Fruit fly (Drosophila melanogaster) whole organism, embryonic: ENCODE measurements around the gene CG11999.

Experiments
- ATbp ChIP-seq: fragments of 200-800 bp; sonication (Bioruptor generic); optimal IDR thresholded peaks from 2 replicates; lab custom pipeline; 2017; ENCODE audit warnings: missing biosample characterization, mild to moderate bottlenecking, missing genetic modification characterization, missing genetic modification reagents
- Atf-2 ChIP-seq: fragments of 200-800 bp; sonication (Bioruptor generic); optimal IDR thresholded peaks from 2 replicates; lab custom pipeline; 2016; ENCODE audit warnings: missing biosample characterization, missing genetic modification characterization
- CG10543 ChIP-seq: fragments of 200-800 bp; sonication (Bioruptor generic); optimal IDR thresholded peaks from 3 replicates; lab custom pipeline; 2017; ENCODE audit warnings: missing biosample characterization, mild to moderate bottlenecking, missing genetic modification characterization, moderate library complexity
- CG11695 ChIP-seq: fragments of 200-800 bp; sonication (Bioruptor generic); IDR thresholded peaks from 3 replicates; pipeline ENCODE4 v1.3.6; 2022; ENCODE audit warnings: missing biosample characterization, missing genetic modification characterization
- CG12744 ChIP-seq: fragments of 200-800 bp; sonication (Bioruptor generic); optimal IDR thresholded peaks from 2 replicates; lab custom pipeline; 2016; ENCODE audit warnings: missing biosample characterization, missing genetic modification characterization
- CG13296 ChIP-seq: fragments of 200-800 bp; sonication (Bioruptor generic); optimal IDR thresholded peaks from 3 replicates; lab custom pipeline; 2018; ENCODE audit warnings: missing biosample characterization, mild to moderate bottlenecking, missing genetic modification characterization
- CG13775 ChIP-seq: fragments of 200-800 bp; sonication (Bioruptor generic); optimal IDR thresholded peaks from 3 replicates; lab custom pipeline; 2017; ENCODE audit warnings: missing biosample characterization, mild to moderate bottlenecking, missing genetic modification characterization
- CG1792 ChIP-seq: fragments of 200-800 bp; sonication (Bioruptor generic); optimal IDR thresholded peaks from 2 replicates; lab custom pipeline; 2016; ENCODE audit warnings: missing biosample characterization, missing genetic modification characterization
- CG30431 ChIP-seq: fragments of 200-800 bp; sonication (Bioruptor generic); optimal IDR thresholded peaks from 2 replicates; lab custom pipeline; 2017; ENCODE audit warnings: missing biosample characterization, missing genetic modification characterization
- CG32772 ChIP-seq: fragments of 200-800 bp; sonication (Bioruptor generic); IDR thresholded peaks from 2 replicates; pipeline ENCODE4 v1.3.6; 2022; ENCODE audit warnings: missing biosample characterization, missing genetic modification characterization
- CG33213 ChIP-seq: fragments of 200-800 bp; sonication (Bioruptor generic); optimal IDR thresholded peaks from 3 replicates; lab custom pipeline; 2016; ENCODE audit warnings: missing biosample characterization, missing genetic modification characterization
- CG4730 ChIP-seq: fragments of 200-800 bp; sonication (Bioruptor generic); IDR thresholded peaks from 2 replicates; pipeline ENCODE4 v1.3.6; 2022; ENCODE audit warnings: missing biosample characterization, missing genetic modification characterization
- CG6854 ChIP-seq: fragments of 200-800 bp; sonication (Bioruptor generic); optimal IDR thresholded peaks from 3 replicates; lab custom pipeline; 2017; ENCODE audit warnings: missing biosample characterization, mild to moderate bottlenecking, missing genetic modification characterization
- CG7271 ChIP-seq: fragments of 200-800 bp; sonication (Bioruptor generic); optimal IDR thresholded peaks from 2 replicates; lab custom pipeline; 2018; ENCODE audit warnings: missing biosample characterization, mild to moderate bottlenecking, missing genetic modification characterization, moderate library complexity
- CG7556 ChIP-seq: fragments of 200-800 bp; sonication (Bioruptor generic); optimal IDR thresholded peaks from 2 replicates; lab custom pipeline; 2017; ENCODE audit warnings: missing biosample characterization, mild to moderate bottlenecking, missing genetic modification characterization
- CG8478 ChIP-seq: fragments of >200 bp; optimal IDR thresholded peaks from 2 replicates; lab custom pipeline; 2018
- Dfd ChIP-seq, 2 experiments: fragments of >200 bp; optimal IDR thresholded peaks; 2 replicates each; lab custom pipeline; 2017; ENCODE audit warnings: missing biosample characterization in 2 of 2, missing genetic modification characterization in 2 of 2
- Dip2 ChIP-seq: fragments of 200-800 bp; sonication (Bioruptor generic); IDR thresholded peaks from 2 replicates; pipeline ENCODE4 v1.3.6; 2022; ENCODE audit warnings: missing biosample characterization, missing genetic modification characterization
- E2f1 ChIP-seq: fragments of 200-800 bp; sonication (Bioruptor generic); IDR thresholded peaks from 2 replicates; pipeline ENCODE4 v1.3.6; 2022; ENCODE audit warnings: missing biosample characterization, missing genetic modification characterization
- Eip74EF ChIP-seq, 2 experiments: fragments of 200-800 bp in 1 of 2; fragments of >200 bp in 1 of 2; sonication (Bioruptor generic) in 1 of 2; optimal IDR thresholded peaks; 2 replicates each; lab custom pipeline; 2017 to 2019; ENCODE audit warnings: missing biosample characterization in 2 of 2, missing genetic modification characterization in 2 of 2, mild to moderate bottlenecking in 1 of 2, moderate library complexity in 1 of 2
- HLHmδ ChIP-seq: fragments of 200-800 bp; sonication (Bioruptor generic); optimal IDR thresholded peaks from 2 replicates; lab custom pipeline; 2018; ENCODE audit warnings: missing biosample characterization, mild to moderate bottlenecking, missing genetic modification characterization, moderate library complexity
- Hand ChIP-seq: fragments of 200-800 bp; sonication (Bioruptor generic); optimal IDR thresholded peaks from 2 replicates; lab custom pipeline; 2017; ENCODE audit warnings: mild to moderate bottlenecking, missing biosample characterization, missing genetic modification reagents, missing genetic modification characterization
- Hey ChIP-seq: fragments of 200-800 bp; sonication (Bioruptor generic); optimal IDR thresholded peaks from 3 replicates; lab custom pipeline; 2018; ENCODE audit warnings: missing biosample characterization, mild to moderate bottlenecking, missing genetic modification characterization
- Kr ChIP-seq: fragments of 200-800 bp; sonication (Bioruptor generic); optimal IDR thresholded peaks from 2 replicates; lab custom pipeline; 2017; ENCODE audit warnings: missing biosample characterization, mild to moderate bottlenecking, missing genetic modification characterization
- Max ChIP-seq: fragments of 200-800 bp; sonication (Bioruptor generic); optimal IDR thresholded peaks from 2 replicates; lab custom pipeline; 2016; ENCODE audit warnings: missing biosample characterization, mild to moderate bottlenecking, missing genetic modification characterization
- Mes4 ChIP-seq: fragments of 200-800 bp; sonication (Bioruptor generic); optimal IDR thresholded peaks from 2 replicates; lab custom pipeline; 2016; ENCODE audit warnings: missing biosample characterization, missing genetic modification characterization
- NC2β ChIP-seq: fragments of 200-800 bp; sonication (Bioruptor generic); optimal IDR thresholded peaks from 2 replicates; lab custom pipeline; 2016; ENCODE audit warnings: missing biosample characterization, missing genetic modification characterization
- Nf-YB ChIP-seq: fragments of 200-800 bp; sonication (Bioruptor generic); optimal IDR thresholded peaks from 3 replicates; lab custom pipeline; 2019; ENCODE audit warnings: missing biosample characterization, mild to moderate bottlenecking, missing genetic modification characterization, moderate library complexity
- Side ChIP-seq: fragments of 200-800 bp; sonication (Bioruptor generic); optimal IDR thresholded peaks from 2 replicates; lab custom pipeline; 2016; ENCODE audit warnings: missing biosample characterization, missing genetic modification characterization
- Six4 ChIP-seq: fragments of 200-800 bp; sonication (Bioruptor generic); optimal IDR thresholded peaks from 2 replicates; lab custom pipeline; 2016; ENCODE audit warnings: missing biosample characterization, missing genetic modification characterization
- Sox100B ChIP-seq: fragments of 200-800 bp; sonication (Bioruptor generic); optimal IDR thresholded peaks from 3 replicates; lab custom pipeline; 2018; ENCODE audit warnings: missing biosample characterization, mild to moderate bottlenecking, missing genetic modification characterization
- Tbp ChIP-seq: fragments of >200 bp; optimal IDR thresholded peaks from 2 replicates; lab custom pipeline; 2018; ENCODE audit warnings: missing biosample characterization, missing genetic modification characterization
- Trl ChIP-seq, 3 experiments: fragments of >200 bp in 2 of 3; fragments of 200-800 bp in 1 of 3; sonication (Bioruptor generic) in 1 of 3; optimal IDR thresholded peaks; 2 replicates in 1 of 3; 3 replicates in 2 of 3; lab custom pipeline; 2016 to 2017; ENCODE audit warnings: missing biosample characterization in 1 of 3, missing genetic modification characterization in 1 of 3
- Xrp1 ChIP-seq: fragments of 200-800 bp; sonication (Bioruptor generic); IDR thresholded peaks from 2 replicates; pipeline ENCODE4 v1.3.6; 2022; ENCODE audit warnings: missing biosample characterization, missing genetic modification characterization
- ase ChIP-seq: fragments of 200-800 bp; sonication (Bioruptor generic); IDR thresholded peaks from 3 replicates; pipeline ENCODE4 v1.3.6; 2022; ENCODE audit warnings: missing biosample characterization, missing genetic modification characterization
- az2 ChIP-seq: fragments of 200-800 bp; sonication (Bioruptor generic); optimal IDR thresholded peaks from 3 replicates; lab custom pipeline; 2016; ENCODE audit warnings: missing biosample characterization, missing genetic modification characterization
- bcd ChIP-seq: fragments of 200-800 bp; sonication (Bioruptor generic); optimal IDR thresholded peaks from 2 replicates; lab custom pipeline; 2017; ENCODE audit warnings: missing biosample characterization, mild to moderate bottlenecking, missing genetic modification characterization
- crol ChIP-seq: fragments of 200-800 bp; sonication (Bioruptor generic); IDR thresholded peaks from 2 replicates; pipeline ENCODE4 v1.3.6; 2022; ENCODE audit warnings: missing biosample characterization, missing genetic modification characterization
- disco-r ChIP-seq: fragments of 200-800 bp; sonication (Bioruptor generic); optimal IDR thresholded peaks from 2 replicates; lab custom pipeline; 2016; ENCODE audit warnings: missing biosample characterization, missing genetic modification characterization
- esg ChIP-seq: fragments of 200-800 bp; sonication (Bioruptor generic); conservative IDR thresholded peaks from 2 replicates; pipeline ENCODE4 v1.3.6; 2022; ENCODE audit warnings: missing biosample characterization, missing genetic modification characterization
- fru ChIP-seq: fragments of >200 bp; optimal IDR thresholded peaks from 2 replicates; lab custom pipeline; 2017
- hbn ChIP-seq: fragments of 200-800 bp; sonication (Bioruptor generic); IDR thresholded peaks from 2 replicates; pipeline ENCODE4 v1.3.6; 2022; ENCODE audit warnings: missing biosample characterization, missing genetic modification characterization; ENCODE audit not compliant: partially characterized antibody
- hth ChIP-seq: fragments of >200 bp; optimal IDR thresholded peaks from 2 replicates; lab custom pipeline; 2017; ENCODE audit warnings: inconsistent platforms
- lov ChIP-seq, 2 experiments: fragments of 200-800 bp in 1 of 2; fragments of >200 bp in 1 of 2; sonication (Bioruptor generic) in 1 of 2; IDR thresholded peaks in 1 of 2; optimal IDR thresholded peaks in 1 of 2; 2 replicates in 1 of 2; 3 replicates in 1 of 2; pipeline versions ENCODE4 v1.3.6 to Lab custom; 2017 to 2022; ENCODE audit warnings: missing biosample characterization in 1 of 2, missing genetic modification characterization in 1 of 2
- pfk ChIP-seq: fragments of 200-800 bp; sonication (Bioruptor generic); optimal IDR thresholded peaks from 2 replicates; lab custom pipeline; 2018; ENCODE audit warnings: missing biosample characterization, mild to moderate bottlenecking, missing genetic modification characterization, moderate library complexity
- pita ChIP-seq: fragments of 200-800 bp; sonication (Bioruptor generic); optimal IDR thresholded peaks from 2 replicates; lab custom pipeline; 2017; ENCODE audit warnings: missing biosample characterization, mild to moderate bottlenecking, missing genetic modification characterization
- tgo ChIP-seq: fragments of 200-800 bp; sonication (Bioruptor generic); IDR thresholded peaks from 3 replicates; pipeline ENCODE4 v1.3.6; 2022; ENCODE audit warnings: missing biosample characterization, missing genetic modification characterization
- vfl ChIP-seq: fragments of 200-800 bp; sonication (Bioruptor generic); optimal IDR thresholded peaks from 2 replicates; lab custom pipeline; 2016; ENCODE audit warnings: missing biosample characterization, missing genetic modification characterization
- wek ChIP-seq: fragments of 200-800 bp; sonication (Bioruptor generic); optimal IDR thresholded peaks from 3 replicates; lab custom pipeline; 2018; ENCODE audit warnings: missing biosample characterization, mild to moderate bottlenecking, missing genetic modification characterization, moderate library complexity
- zen2 ChIP-seq: fragments of 200-800 bp; sonication (Bioruptor generic); IDR thresholded peaks from 3 replicates; pipeline ENCODE4 v1.3.6; 2022; ENCODE audit warnings: missing biosample characterization, missing genetic modification characterization; ENCODE audit not compliant: partially characterized antibody
- zfh1 ChIP-seq: fragments of 200-800 bp; sonication (Bioruptor generic); IDR thresholded peaks from 3 replicates; pipeline ENCODE4 v1.3.6; 2022; ENCODE audit warnings: missing biosample characterization, missing genetic modification characterization

The CG11999 gene

dm6 chr3R:5368170-5368781 lies 13.7 kb upstream of the CG11999 start, which contains the start of gene Cerk (continued):
- no peak for TF ChIP-seq Six4 (GFP tag; lab: Kevin White, UChicago)
- no peak for TF ChIP-seq Nf-YB (GFP tag; lab: Kevin White, UChicago)
- TF ChIP-seq CG30431, result no peak
- no peak for TF ChIP-seq CG11695 (GFP tag; lab: Robert Waterston, UW)
- no peak for TF ChIP-seq CG4730 (GFP tag; lab: Robert Waterston, UW)
- no peak for TF ChIP-seq crol
- no peak for TF ChIP-seq CG12744 (GFP tag; lab: Kevin White, UChicago)
- TF ChIP-seq CG10543 (GFP tag; lab: Kevin White, UChicago), result no peak
- no peak for TF ChIP-seq Sox100B (GFP tag; lab: Kevin White, UChicago)
- TF ChIP-seq Xrp1 (GFP tag; lab: Robert Waterston, UW), result no peak
- TF ChIP-seq pfk (GFP tag; lab: Kevin White, UChicago), result no peak
- TF ChIP-seq E2f1 (GFP tag; lab: Robert Waterston, UW), result peak; percentile 6; the same call in 1 of the 2 replicates
- TF ChIP-seq wek (GFP tag; lab: Kevin White, UChicago), result peak; percentile 99
- no peak for TF ChIP-seq CG7556 (GFP tag; lab: Kevin White, UChicago)
- peak; percentile 37 for TF ChIP-seq Mes4 (GFP tag; lab: Kevin White, UChicago)
- TF ChIP-seq hth (lab: Kevin White, UChicago), result no peak
- TF ChIP-seq hbn (GFP tag; lab: Robert Waterston, UW), result peak; percentile 41
- TF ChIP-seq CG7271 (tag; lab: Kevin White, UChicago), result no peak
- TF ChIP-seq az2, result no peak
- no peak for TF ChIP-seq Dfd (GFP tag; optimal IDR thresholded peaks at IDR 0.05; lab: Kevin White, UChicago)
- no peak for TF ChIP-seq Dip2 (GFP tag; lab: Robert Waterston, UW)
- 0 out of 3 replicates have a peak, but pooled peaks have one; percentile 28 for TF ChIP-seq zfh1
- TF ChIP-seq NC2β (GFP tag; lab: Kevin White, UChicago), result peak; percentile 57
- no peak for TF ChIP-seq Hand (GFP tag; lab: Kevin White, UChicago)
- no peak for TF ChIP-seq CG13775 (GFP tag; lab: Kevin White, UChicago)
- no peak for TF ChIP-seq Hey (tag; lab: Kevin White, UChicago)
- TF ChIP-seq CG13296 (GFP tag; lab: Kevin White, UChicago), result peak; percentile 2
- TF ChIP-seq CG1792, result peak; percentile 11
- no peak for TF ChIP-seq ase
- no peak for TF ChIP-seq bcd (GFP tag; lab: Kevin White, UChicago)
- peak; percentile 22 for TF ChIP-seq Side (GFP tag; lab: Kevin White, UChicago)
- TF ChIP-seq ATbp (GFP tag; lab: Kevin White, UChicago), result no peak
- TF ChIP-seq lov (optimal IDR thresholded peaks at IDR 0.05; lab: Kevin White, UChicago), result no peak
- 0 out of 3 replicates have a peak, but pooled peaks have one; percentile 36 for TF ChIP-seq lov (GFP tag; IDR thresholded peaks at IDR 0.05; lab: Robert Waterston, UW)
- TF ChIP-seq vfl (GFP tag; lab: Kevin White, UChicago), result no peak
- TF ChIP-seq Tbp, result no peak
- TF ChIP-seq Kr, result no peak
- peak; percentile 67 for TF ChIP-seq HLHmδ (GFP tag; lab: Kevin White, UChicago)
- TF ChIP-seq CG32772 (GFP tag; lab: Robert Waterston, UW), result no peak
- no peak for TF ChIP-seq CG8478 (lab: Kevin White, UChicago)
- TF ChIP-seq zen2, result no peak
- no peak for TF ChIP-seq tgo (GFP tag; lab: Robert Waterston, UW)
- no peak for TF ChIP-seq pita
- no peak for TF ChIP-seq disco-r (GFP tag; lab: Kevin White, UChicago)
- TF ChIP-seq Atf-2 (GFP tag; lab: Kevin White, UChicago), result peak; percentile 24
- no peak for TF ChIP-seq esg (GFP tag; lab: Robert Waterston, UW)
- TF ChIP-seq Trl (optimal IDR thresholded peaks at IDR 0.05; lab: Kevin White, UChicago), result no peak
- peak; percentile 57 for TF ChIP-seq Trl (GFP tag; optimal IDR thresholded peaks at IDR 0.05; lab: Kevin White, UChicago)
- no peak for TF ChIP-seq Max (GFP tag; lab: Kevin White, UChicago)
- TF ChIP-seq Eip74EF (GFP tag; optimal IDR thresholded peaks at IDR 0.05; lab: Kevin White, UChicago), result peak in 1 of 2 experiments; percentile 66
- TF ChIP-seq CG33213, result peak; percentile 73
- TF ChIP-seq CG6854 (GFP tag; lab: Kevin White, UChicago), result no peak
- no peak for TF ChIP-seq fru
